Fruit fly (Drosophila melanogaster): ENCODE results near the gene CG17065.

CG17065 gene

DNA sequence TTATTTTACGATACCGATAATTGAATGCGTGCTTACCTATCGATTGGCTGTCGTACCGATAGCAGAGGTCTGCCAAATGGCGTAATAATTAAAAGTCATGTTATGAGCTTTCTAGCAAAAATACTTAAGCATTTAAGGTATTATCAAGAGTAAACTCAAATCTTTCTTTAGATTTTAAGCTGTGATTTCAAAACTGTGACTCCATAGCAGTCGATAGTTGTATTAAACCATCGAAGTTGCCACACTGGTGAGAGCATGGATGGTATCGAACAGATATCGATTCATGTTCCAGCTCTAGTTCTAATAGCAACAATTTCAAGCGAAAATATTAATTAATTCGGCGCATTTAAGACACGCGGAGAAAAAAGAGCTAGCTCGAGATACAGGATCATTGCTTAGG is 5.9 kb downstream of the CG17065 start, which contains the start of the genes CG17068 and Rab10 (continued):
- TF ChIP-seq CG9797 (GFP tag; optimal IDR thresholded peaks at IDR 0.05), result peak; percentile 11
- TF ChIP-seq sd (tag; optimal IDR thresholded peaks at IDR 0.05), result no peak
- TF ChIP-seq CG8924 (tag; optimal IDR thresholded peaks at IDR 0.05), result peak; percentile 54

DNA sequence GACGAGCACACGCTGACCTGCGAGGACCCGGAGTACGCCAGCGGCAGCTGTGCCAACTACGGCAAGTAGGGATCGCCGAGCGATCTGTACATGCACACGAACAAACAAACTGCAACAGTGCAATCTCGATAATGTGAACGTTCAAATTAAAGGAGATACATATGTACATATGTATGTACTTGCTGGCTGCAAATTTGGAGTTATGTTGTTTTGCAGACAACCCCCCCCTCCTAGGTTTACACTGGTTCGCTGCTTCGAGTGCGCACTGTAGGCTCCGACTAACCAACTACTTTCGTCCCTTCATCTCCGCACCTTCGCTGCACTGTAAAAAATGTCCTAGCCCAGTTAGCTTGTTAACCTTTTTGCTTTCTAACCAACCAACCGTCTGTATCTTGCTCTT is 9.3 kb downstream of the CG17065 start:
- peak; percentile 69 for TF ChIP-seq grau (tag; optimal IDR thresholded peaks at IDR 0.05)
- TF ChIP-seq row (GFP tag; IDR thresholded peaks at IDR 0.05), result peak; percentile 45; the same call in 2 of the 3 replicates
- peak; percentile 59; the same call in 1 of the 3 replicates for TF ChIP-seq ci (GFP tag; IDR thresholded peaks at IDR 0.05)
- no peak for TF ChIP-seq H2.0 (GFP tag; IDR thresholded peaks at IDR 0.05)
- TF ChIP-seq prd (optimal IDR thresholded peaks at IDR 0.05), result no peak
- TF ChIP-seq prd (GFP tag; IDR thresholded peaks at IDR 0.05), result peak; percentile 83; the same call in 2 of the 3 replicates
- 0 out of 2 replicates have a peak, but pooled peaks have one; percentile 12 for TF ChIP-seq sob (GFP tag; IDR thresholded peaks at IDR 0.05)
- peak; percentile 48 for TF ChIP-seq Ptx1 (GFP tag; IDR thresholded peaks at IDR 0.05)
- TF ChIP-seq CG11456 (GFP tag; IDR thresholded peaks at IDR 0.05), result 0 out of 3 replicates have a peak, but pooled peaks have one; percentile 12
- no peak for TF ChIP-seq pan (optimal IDR thresholded peaks at IDR 0.05)
- TF ChIP-seq pan (GFP tag; optimal IDR thresholded peaks at IDR 0.05 in 1 of 2, IDR thresholded peaks at IDR 0.05 in 1 of 2), result peak in 1 of 2 experiments; percentile 12
- TF ChIP-seq dan (GFP tag; IDR thresholded peaks at IDR 0.05), result peak; percentile 53; the same call in 1 of the 2 replicates
- TF ChIP-seq CG6813 (GFP tag; optimal IDR thresholded peaks at IDR 0.05), result no peak
- no peak for TF ChIP-seq Opbp (GFP tag; IDR thresholded peaks at IDR 0.05; ENCODE audit: partially characterized antibody)
- no peak for TF ChIP-seq CG1832 (GFP tag; optimal IDR thresholded peaks at IDR 0.05)
- TF ChIP-seq CG4404 (GFP tag; IDR thresholded peaks at IDR 0.05), result peak; percentile 76
- TF ChIP-seq sens (GFP tag), result peak; percentile 52
- no peak for TF ChIP-seq CG2199 (GFP tag; IDR thresholded peaks at IDR 0.05)
- TF ChIP-seq CG2712 (tag; optimal IDR thresholded peaks at IDR 0.05), result peak; percentile 12
- TF ChIP-seq dysf (GFP tag; IDR thresholded peaks at IDR 0.05), result peak; percentile 39; the same call in 2 of the 3 replicates
- TF ChIP-seq CG1603 (tag; optimal IDR thresholded peaks at IDR 0.05), result peak; percentile 26
- TF ChIP-seq CG6765 (GFP tag; optimal IDR thresholded peaks at IDR 0.05), result no peak
- TF ChIP-seq Rfx (GFP tag; IDR thresholded peaks at IDR 0.05), result peak; percentile 19; the same call in 1 of the 2 replicates
- TF ChIP-seq CG8765 (GFP tag; IDR thresholded peaks at IDR 0.05), result peak; percentile 66; the same call in 1 of the 2 replicates
- TF ChIP-seq dmrt11E (tag; optimal IDR thresholded peaks at IDR 0.05), result peak; percentile 31
- 0 out of 3 replicates have a peak, but pooled peaks have one; percentile 35 for TF ChIP-seq zfh1 (GFP tag; IDR thresholded peaks at IDR 0.05)
- peak; percentile 19 for TF ChIP-seq CG17829 (tag; optimal IDR thresholded peaks at IDR 0.05)
- TF ChIP-seq z (GFP tag; IDR thresholded peaks at IDR 0.05), result no peak
- peak; percentile 30; the same call in 1 of the 2 replicates for TF ChIP-seq CG14667 (GFP tag; IDR thresholded peaks at IDR 0.05)
- TF ChIP-seq CG17186 (GFP tag; optimal IDR thresholded peaks at IDR 0.05), result no peak
- TF ChIP-seq Nf-YB (GFP tag; optimal IDR thresholded peaks at IDR 0.05), result no peak
- no peak for TF ChIP-seq CG13624 (GFP tag; optimal IDR thresholded peaks at IDR 0.05)
- no peak for TF ChIP-seq CG2202 (tag; optimal IDR thresholded peaks at IDR 0.05)
- TF ChIP-seq Drgx (GFP tag; IDR thresholded peaks at IDR 0.05), result peak; percentile 36; the same call in 1 of the 2 replicates
- no peak for TF ChIP-seq CG12236 (GFP tag; optimal IDR thresholded peaks at IDR 0.05)
- TF ChIP-seq Gug (GFP tag; IDR thresholded peaks at IDR 0.05), result peak; percentile 47; the same call in 1 of the 4 replicates
- TF ChIP-seq ttk (GFP tag; IDR thresholded peaks at IDR 0.05), result peak; percentile 36; the same call in 1 of the 2 replicates
- peak; percentile 30; the same call in 1 of the 2 replicates for TF ChIP-seq lmd (GFP tag; IDR thresholded peaks at IDR 0.05)
- no peak for TF ChIP-seq CG7963 (GFP tag; IDR thresholded peaks at IDR 0.05; ENCODE audit: partially characterized antibody)
- TF ChIP-seq CG11560 (tag; IDR thresholded peaks at IDR 0.05), result 0 out of 3 replicates have a peak, but pooled peaks have one; percentile 22
- TF ChIP-seq CG17328 (GFP tag; IDR thresholded peaks at IDR 0.05), result 0 out of 2 replicates have a peak, but pooled peaks have one; percentile 9
- TF ChIP-seq Atf6 (GFP tag; IDR thresholded peaks at IDR 0.05), result no peak
- TF ChIP-seq NFAT (GFP tag; IDR thresholded peaks at IDR 0.05), result no peak
- 0 out of 3 replicates have a peak, but pooled peaks have one; percentile 24 for TF ChIP-seq ken (GFP tag; IDR thresholded peaks at IDR 0.05)
- peak; percentile 52; the same call in 1 of the 2 replicates for TF ChIP-seq CG14441 (GFP tag; IDR thresholded peaks at IDR 0.05)
- TF ChIP-seq Ets65A (GFP tag), result peak; percentile 66
- TF ChIP-seq ara (GFP tag; IDR thresholded peaks at IDR 0.05), result no peak

All from whole organism, embryonic.